Fruit fly (Drosophila melanogaster): ENCODE measurements around the gene CG42828.

DNA sequence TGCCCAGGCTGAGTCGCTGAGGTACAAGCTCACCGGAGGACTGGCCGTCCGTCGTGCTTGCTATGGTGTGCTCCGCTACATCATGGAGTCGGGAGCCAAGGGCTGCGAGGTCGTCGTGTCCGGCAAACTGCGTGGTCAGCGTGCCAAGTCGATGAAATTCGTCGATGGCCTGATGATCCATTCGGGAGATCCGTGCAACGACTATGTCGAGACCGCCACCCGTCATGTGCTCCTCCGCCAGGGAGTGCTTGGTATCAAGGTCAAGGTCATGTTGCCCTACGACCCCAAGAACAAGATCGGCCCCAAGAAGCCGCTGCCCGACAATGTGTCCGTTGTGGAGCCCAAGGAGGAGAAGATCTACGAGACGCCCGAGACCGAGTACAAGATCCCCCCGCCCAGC is 14.1 kb upstream of the CG42828 start:
- TF ChIP-seq fd96Ca (GFP tag; IDR thresholded peaks at IDR 0.05): no peak
- TF ChIP-seq CG17806 (tag; optimal IDR thresholded peaks at IDR 0.05): no peak
- TF ChIP-seq rn (GFP tag; IDR thresholded peaks at IDR 0.05): no peak
- no peak for TF ChIP-seq CG34367 (tag; optimal IDR thresholded peaks at IDR 0.05)
- TF ChIP-seq CG13204 (GFP tag; optimal IDR thresholded peaks at IDR 0.05): no peak
- no peak for TF ChIP-seq CG4496 (GFP tag; IDR thresholded peaks at IDR 0.05)
